Fruit fly (Drosophila melanogaster) whole organism, embryonic: ENCODE data around the gene RhoBTB.

ENCODE experiments used
- CG10431 ChIP-seq: fragments of 200-800 bp; sonication (Bioruptor generic); optimal IDR thresholded peaks from 3 replicates; lab custom pipeline; 2018; ENCODE audit warnings: missing biosample characterization, mild to moderate bottlenecking, missing genetic modification characterization
- CG12104 ChIP-seq: fragments of 200-800 bp; sonication (Bioruptor generic); optimal IDR thresholded peaks from 3 replicates; lab custom pipeline; 2016; ENCODE audit warnings: missing biosample characterization, missing genetic modification characterization
- CG1233 ChIP-seq: fragments of 200-800 bp; sonication (Bioruptor generic); optimal IDR thresholded peaks from 4 replicates; lab custom pipeline; 2018; ENCODE audit warnings: missing biosample characterization, mild to moderate bottlenecking, missing genetic modification characterization
- CG13424 ChIP-seq: fragments of 200-800 bp; sonication (Bioruptor generic); optimal IDR thresholded peaks from 2 replicates; lab custom pipeline; 2019; ENCODE audit warnings: missing biosample characterization, mild to moderate bottlenecking, missing genetic modification characterization, moderate library complexity
- CG13775 ChIP-seq: fragments of 200-800 bp; sonication (Bioruptor generic); optimal IDR thresholded peaks from 3 replicates; lab custom pipeline; 2017; ENCODE audit warnings: missing biosample characterization, mild to moderate bottlenecking, missing genetic modification characterization
- CG15514 ChIP-seq: fragments of 200-800 bp; sonication (Bioruptor generic); optimal IDR thresholded peaks from 3 replicates; lab custom pipeline; 2017; ENCODE audit warnings: missing biosample characterization, missing genetic modification characterization, mild to moderate bottlenecking, moderate library complexity, missing genetic modification reagents
- CG15601 ChIP-seq: fragments of 200-800 bp; sonication (Bioruptor generic); optimal IDR thresholded peaks from 3 replicates; lab custom pipeline; 2019; ENCODE audit warnings: missing biosample characterization, mild to moderate bottlenecking, missing genetic modification characterization, moderate library complexity
- CG15696 ChIP-seq: fragments of 200-800 bp; sonication (Bioruptor generic); optimal IDR thresholded peaks from 2 replicates; lab custom pipeline; 2019; ENCODE audit warnings: missing biosample characterization, mild to moderate bottlenecking, missing genetic modification characterization, moderate library complexity
- CG16813 ChIP-seq: fragments of 200-800 bp; sonication (Bioruptor generic); IDR thresholded peaks from 3 replicates; pipeline ENCODE4 v1.3.6; 2022; ENCODE audit warnings: missing biosample characterization, missing genetic modification characterization; ENCODE audit not compliant: partially characterized antibody
- CG17328 ChIP-seq: fragments of 200-800 bp; sonication (Bioruptor generic); IDR thresholded peaks from 2 replicates; pipeline ENCODE4 v1.3.6; 2022; ENCODE audit warnings: missing biosample characterization, missing genetic modification characterization
- CG17802 ChIP-seq: fragments of 200-800 bp; sonication (Bioruptor generic); optimal IDR thresholded peaks from 2 replicates; lab custom pipeline; 2018; ENCODE audit warnings: missing biosample characterization, mild to moderate bottlenecking, missing genetic modification characterization, moderate library complexity
- CG18599 ChIP-seq: fragments of 200-800 bp; sonication (Bioruptor generic); optimal IDR thresholded peaks from 3 replicates; lab custom pipeline; 2017; ENCODE audit warnings: missing biosample characterization, missing genetic modification characterization, mild to moderate bottlenecking, moderate library complexity, missing genetic modification reagents
- CG18764 ChIP-seq: fragments of 200-800 bp; sonication (Bioruptor generic); optimal IDR thresholded peaks from 3 replicates; lab custom pipeline; 2016; ENCODE audit warnings: missing biosample characterization, missing genetic modification characterization
- CG2116 ChIP-seq: fragments of 200-800 bp; sonication (Bioruptor generic); optimal IDR thresholded peaks from 3 replicates; lab custom pipeline; 2018; ENCODE audit warnings: missing biosample characterization, mild to moderate bottlenecking, missing genetic modification characterization
- CG2129 ChIP-seq: fragments of 200-800 bp; sonication (Bioruptor generic); IDR thresholded peaks from 2 replicates; pipeline ENCODE4 v1.3.6; 2022; ENCODE audit warnings: missing biosample characterization, missing genetic modification characterization; ENCODE audit not compliant: partially characterized antibody
- CG3726 ChIP-seq: fragments of 200-800 bp; sonication (Bioruptor generic); IDR thresholded peaks from 3 replicates; pipeline ENCODE4, ENCODE4 v1.3.6; 2022; ENCODE audit warnings: missing biosample characterization, missing genetic modification characterization
- CG4820 ChIP-seq: fragments of 200-800 bp; sonication (Bioruptor generic); optimal IDR thresholded peaks from 3 replicates; lab custom pipeline; 2016; ENCODE audit warnings: missing biosample characterization, missing genetic modification characterization
- CG6254 ChIP-seq: fragments of 200-800 bp; sonication (Bioruptor generic); optimal IDR thresholded peaks from 3 replicates; lab custom pipeline; 2017; ENCODE audit warnings: mild to moderate bottlenecking, missing biosample characterization, missing genetic modification reagents, missing genetic modification characterization
- CG6272 ChIP-seq: fragments of 200-800 bp; sonication (Bioruptor generic); IDR thresholded peaks from 2 replicates; pipeline ENCODE4 v1.3.6; 2022; ENCODE audit warnings: missing biosample characterization, missing genetic modification characterization
- CG6683 ChIP-seq: fragments of 200-800 bp; sonication (Bioruptor generic); optimal IDR thresholded peaks from 2 replicates; lab custom pipeline; 2017; ENCODE audit warnings: missing biosample characterization, mild to moderate bottlenecking, missing genetic modification characterization, missing genetic modification reagents
- CG6765 ChIP-seq: fragments of 200-800 bp; sonication (Bioruptor generic); optimal IDR thresholded peaks from 3 replicates; lab custom pipeline; 2017; ENCODE audit warnings: missing biosample characterization, mild to moderate bottlenecking, missing genetic modification characterization
- CHES-1-like ChIP-seq: fragments of 200-800 bp; sonication (Bioruptor generic); optimal IDR thresholded peaks from 2 replicates; lab custom pipeline; 2016; ENCODE audit warnings: missing biosample characterization, missing genetic modification characterization
- Camta ChIP-seq: fragments of 200-800 bp; sonication (Bioruptor generic); optimal IDR thresholded peaks from 2 replicates; lab custom pipeline; 2016; ENCODE audit warnings: missing biosample characterization, missing genetic modification characterization
- CrebB ChIP-seq: fragments of 200-800 bp; sonication (Bioruptor generic); optimal IDR thresholded peaks from 3 replicates; lab custom pipeline; 2018; ENCODE audit warnings: missing biosample characterization, mild to moderate bottlenecking, missing genetic modification characterization
- Dip2 ChIP-seq: fragments of 200-800 bp; sonication (Bioruptor generic); IDR thresholded peaks from 2 replicates; pipeline ENCODE4 v1.3.6; 2022; ENCODE audit warnings: missing biosample characterization, missing genetic modification characterization
- HLH4C ChIP-seq: fragments of 200-800 bp; sonication (Bioruptor generic); IDR thresholded peaks from 3 replicates; pipeline ENCODE4 v1.3.6; 2022; ENCODE audit warnings: missing biosample characterization, missing genetic modification characterization; ENCODE audit not compliant: partially characterized antibody
- NFAT ChIP-seq: fragments of 200-800 bp; sonication (Bioruptor generic); IDR thresholded peaks from 2 replicates; pipeline ENCODE4 v1.3.6; 2022; ENCODE audit warnings: missing biosample characterization, missing genetic modification characterization
- Nf-YC ChIP-seq: fragments of 200-800 bp; optimal IDR thresholded peaks from 3 replicates; lab custom pipeline; 2019; ENCODE audit warnings: missing biosample characterization, mild to moderate bottlenecking, missing genetic modification characterization, moderate library complexity
- Poxn ChIP-seq: fragments of 200-800 bp; sonication (Bioruptor generic); IDR thresholded peaks from 2 replicates; pipeline ENCODE4 v1.3.6; 2022; ENCODE audit warnings: missing biosample characterization, missing genetic modification characterization
- Sox102F ChIP-seq: fragments of 200-800 bp; sonication (Bioruptor generic); optimal IDR thresholded peaks from 2 replicates; lab custom pipeline; 2018; ENCODE audit warnings: missing biosample characterization, mild to moderate bottlenecking, missing genetic modification characterization, moderate library complexity
- Taf1 ChIP-seq: fragments of 200-800 bp; sonication (Bioruptor generic); IDR thresholded peaks from 2 replicates; pipeline ENCODE4 v1.3.6; 2022; ENCODE audit warnings: missing biosample characterization, missing genetic modification characterization
- cad ChIP-seq: fragments of >200 bp; optimal IDR thresholded peaks from 2 replicates; lab custom pipeline; 2017; ENCODE audit warnings: missing biosample characterization, missing genetic modification characterization
- cato ChIP-seq: fragments of 200-800 bp; sonication (Bioruptor generic); optimal IDR thresholded peaks from 2 replicates; lab custom pipeline; 2016; ENCODE audit warnings: missing biosample characterization, missing genetic modification characterization, borderline replicate concordance
- caup ChIP-seq: fragments of 200-800 bp; sonication (Bioruptor generic); optimal IDR thresholded peaks from 3 replicates; lab custom pipeline; 2017; ENCODE audit warnings: missing biosample characterization, mild to moderate bottlenecking, missing genetic modification characterization, moderate library complexity; ENCODE audit not compliant: severe bottlenecking
- ems ChIP-seq: fragments of 200-800 bp; sonication (Bioruptor generic); optimal IDR thresholded peaks from 3 replicates; lab custom pipeline; 2016; ENCODE audit warnings: missing biosample characterization, missing genetic modification characterization
- esg ChIP-seq: fragments of 200-800 bp; sonication (Bioruptor generic); conservative IDR thresholded peaks from 2 replicates; pipeline ENCODE4 v1.3.6; 2022; ENCODE audit warnings: missing biosample characterization, missing genetic modification characterization
- gfzf ChIP-seq: fragments of 200-800 bp; sonication (Bioruptor generic); optimal IDR thresholded peaks from 2 replicates; lab custom pipeline; 2016; ENCODE audit warnings: missing biosample characterization, mild to moderate bottlenecking, missing genetic modification characterization, moderate library complexity
- gro ChIP-seq: fragments of 200-800 bp; sonication (Bioruptor generic); optimal IDR thresholded peaks from 2 replicates; lab custom pipeline; 2016; ENCODE audit warnings: missing biosample characterization, missing genetic modification characterization
- ham ChIP-seq: fragments of 200-800 bp; sonication (Bioruptor generic); IDR thresholded peaks from 2 replicates; pipeline ENCODE4 v1.3.6; 2022; ENCODE audit warnings: missing biosample characterization, missing genetic modification characterization
- otp ChIP-seq: fragments of 200-800 bp; sonication (Bioruptor generic); IDR thresholded peaks from 3 replicates; pipeline ENCODE4, ENCODE4 v1.3.6; 2022; ENCODE audit warnings: missing biosample characterization, missing genetic modification characterization
- sc ChIP-seq, 3 experiments: fragments of >200 bp in 2 of 3; fragments of 200-800 bp in 1 of 3; sonication (Bioruptor generic) in 1 of 3; optimal IDR thresholded peaks; 2 replicates in 2 of 3; 3 replicates in 1 of 3; lab custom pipeline; 2017; ENCODE audit warnings: mild to moderate bottlenecking in 1 of 3, missing biosample characterization in 1 of 3, missing genetic modification characterization in 1 of 3, missing genetic modification reagents in 1 of 3
- sens-2 ChIP-seq: fragments of 200-800 bp; sonication (Bioruptor generic); IDR thresholded peaks from 2 replicates; pipeline ENCODE4 v1.3.6; 2022; ENCODE audit warnings: missing biosample characterization, missing genetic modification characterization
- sim ChIP-seq: fragments of 200-800 bp; sonication (Bioruptor generic); IDR thresholded peaks from 2 replicates; pipeline ENCODE4 v1.3.6; 2022; ENCODE audit warnings: missing biosample characterization, missing genetic modification characterization
- sima ChIP-seq: fragments of 200-800 bp; sonication (Bioruptor generic); optimal IDR thresholded peaks from 2 replicates; lab custom pipeline; 2016; ENCODE audit warnings: missing biosample characterization, missing genetic modification characterization
- so ChIP-seq: fragments of 200-800 bp; sonication (Bioruptor generic); IDR thresholded peaks from 3 replicates; pipeline ENCODE4 v1.3.6; 2022; ENCODE audit warnings: missing biosample characterization, missing genetic modification characterization
- sqz ChIP-seq: fragments of 200-800 bp; sonication (Bioruptor generic); optimal IDR thresholded peaks from 3 replicates; lab custom pipeline; 2018; ENCODE audit warnings: missing biosample characterization, mild to moderate bottlenecking, missing genetic modification characterization
- stwl ChIP-seq: fragments of 200-800 bp; sonication (Bioruptor generic); optimal IDR thresholded peaks from 3 replicates; lab custom pipeline; 2018; ENCODE audit warnings: missing biosample characterization, mild to moderate bottlenecking, missing genetic modification characterization, moderate library complexity
- tap ChIP-seq: fragments of 200-800 bp; optimal IDR thresholded peaks from 3 replicates; lab custom pipeline; 2019; ENCODE audit warnings: missing biosample characterization, mild to moderate bottlenecking, missing genetic modification characterization, moderate library complexity
- z ChIP-seq: fragments of 200-800 bp; sonication (Bioruptor generic); IDR thresholded peaks from 3 replicates; pipeline ENCODE4 v1.3.6; 2022; ENCODE audit warnings: missing biosample characterization, missing genetic modification characterization
- zen ChIP-seq: fragments of 200-800 bp; sonication (Bioruptor generic); optimal IDR thresholded peaks from 3 replicates; lab custom pipeline; 2018; ENCODE audit warnings: missing biosample characterization, mild to moderate bottlenecking, missing genetic modification characterization, moderate library complexity

The RhoBTB gene

DNA sequence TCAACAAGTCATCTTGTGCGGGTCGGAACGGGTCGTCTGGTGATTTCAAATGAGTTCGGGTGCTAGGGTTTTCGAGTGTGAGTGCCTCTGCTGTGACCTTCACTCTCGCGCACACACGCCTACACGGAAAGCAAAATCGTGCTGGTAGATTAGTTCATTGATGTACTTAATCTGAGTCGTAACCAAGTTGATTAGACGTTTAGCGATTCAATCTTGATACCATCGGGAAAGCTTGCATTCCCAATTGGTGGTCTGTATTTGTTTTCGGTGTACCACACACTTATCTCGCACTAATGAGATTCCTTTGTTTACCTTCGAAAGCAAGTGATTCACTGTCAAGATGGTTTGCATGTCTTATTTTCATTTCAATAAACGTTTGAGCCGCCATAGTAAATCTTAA lies 12.9 kb downstream of the RhoBTB start (continued):
- TF ChIP-seq caup (peak; percentile 50), otp (GFP tag; lab: Robert Waterston, UW) (no peak), CrebB (tag; lab: Kevin White, UChicago) (peak; percentile 25), CG13775 (GFP tag; lab: Kevin White, UChicago) (no peak), Camta (GFP tag; lab: Kevin White, UChicago) (no peak), gfzf (GFP tag; lab: Kevin White, UChicago) (no peak), CG6765 (GFP tag; lab: Kevin White, UChicago) (no peak), HLH4C (GFP tag; lab: Robert Waterston, UW) (no peak), CG3726 (GFP tag; lab: Robert Waterston, UW) (no peak), NFAT (GFP tag; lab: Robert Waterston, UW) (no peak; the same call in 1 of the 2 replicates), CG6272 (GFP tag; lab: Robert Waterston, UW) (no peak), CG6254 (GFP tag; lab: Kevin White, UChicago) (no peak), CG2129 (GFP tag; lab: Robert Waterston, UW) (no peak), CG12104 (GFP tag; lab: Kevin White, UChicago) (no peak), cato (GFP tag; lab: Kevin White, UChicago) (no peak), sqz (GFP tag; lab: Kevin White, UChicago) (no peak), z (GFP tag; lab: Robert Waterston, UW) (no peak), sim (no peak), so (GFP tag; lab: Robert Waterston, UW) (peak; percentile 66; the same call in 2 of the 3 replicates), CG4820 (GFP tag; lab: Kevin White, UChicago) (no peak), CG10431 (GFP tag; lab: Kevin White, UChicago) (no peak), ems (GFP tag; lab: Kevin White, UChicago) (peak; percentile 46), stwl (tag; lab: Kevin White, UChicago) (no peak), CG2116 (GFP tag; lab: Kevin White, UChicago) (no peak), CG17802 (no peak), CG15696 (no peak), Sox102F (GFP tag; lab: Kevin White, UChicago) (peak; percentile 28), CG17328 (GFP tag; lab: Robert Waterston, UW) (peak; percentile 39; the same call in 1 of the 2 replicates), Dip2 (no peak), Nf-YC (tag; lab: Kevin White, UChicago) (no peak), CG15514 (GFP tag; lab: Kevin White, UChicago) (peak; percentile 40), CG13424 (tag; lab: Kevin White, UChicago) (peak; percentile 29), CG18599 (GFP tag; lab: Kevin White, UChicago) (peak; percentile 61), cad (GFP tag; lab: Kevin White, UChicago) (no peak), gro (GFP tag; lab: Kevin White, UChicago) (peak; percentile 73), sens-2 (GFP tag; lab: Robert Waterston, UW) (no peak), CG1233 (GFP tag; lab: Kevin White, UChicago) (no peak), CHES-1-like (GFP tag; lab: Kevin White, UChicago) (peak; percentile 36), zen (no peak), CG15601 (tag; lab: Kevin White, UChicago) (no peak), esg (no peak), CG16813 (no peak), sc (optimal IDR thresholded peaks at IDR 0.05; lab: Kevin White, UChicago) (no peak), sc (GFP tag; optimal IDR thresholded peaks at IDR 0.05; lab: Kevin White, UChicago) (no peak), ham (GFP tag; lab: Robert Waterston, UW) (no peak), sima (GFP tag; lab: Kevin White, UChicago) (no peak), tap (tag; lab: Kevin White, UChicago) (no peak), Poxn (GFP tag; lab: Robert Waterston, UW) (no peak), CG6683 (no peak), Taf1 (GFP tag; lab: Robert Waterston, UW) (no peak), CG18764 (GFP tag; lab: Kevin White, UChicago) (no peak)
